Worm (Caenorhabditis elegans): ENCODE data around the gene got-2.2.

- TF ChIP-seq ztf-11 (tag; optimal IDR thresholded peaks at IDR 0.05) (no peak), nhr-76 (tag; optimal IDR thresholded peaks at IDR 0.05) (no peak), nhr-28 (tag; optimal IDR thresholded peaks at IDR 0.05) (no peak), pha-4 (tag; optimal IDR thresholded peaks at IDR 0.05) (no peak), hlh-1 (tag; optimal IDR thresholded peaks at IDR 0.05) (no peak), cnd-1 (tag; optimal IDR thresholded peaks at IDR 0.05) (peak; percentile 67), unc-62 (GFP tag; optimal IDR thresholded peaks at IDR 0.05) (no peak)
Observed at ce11 chrX:6258409-6258808, 17.6 kb downstream of the got-2.2 start.
